Worm (Caenorhabditis elegans): ENCODE measurements around the gene ets-4.
A peak's percentile ranks its signal among the peaks of the same experiment; 100 is the strongest.

The ets-4 gene

DNA sequence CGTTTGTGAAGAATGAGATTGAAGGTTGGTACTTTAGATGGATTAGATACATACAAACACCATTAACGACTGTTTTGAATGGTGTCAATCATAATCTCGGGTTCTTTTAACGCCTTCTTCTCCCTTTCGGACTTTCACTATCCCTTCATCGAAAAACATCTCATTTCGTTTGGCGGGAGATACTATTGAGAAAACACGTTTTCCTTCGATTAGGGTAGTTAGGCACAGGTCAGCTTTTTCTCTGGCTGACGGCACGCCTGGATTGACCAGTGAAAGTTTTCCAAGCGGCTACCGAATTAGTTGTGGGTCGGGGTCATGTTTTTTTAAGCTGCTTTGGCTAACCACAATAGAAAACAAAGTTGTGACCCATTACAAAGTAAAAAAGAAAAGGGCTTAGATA lies 1.3 kb downstream of the ets-4 start:
- TF ChIP-seq ceh-9 (tag; optimal IDR thresholded peaks at IDR 0.05) (no peak), nhr-23 (tag; optimal IDR thresholded peaks at IDR 0.05) (peak; percentile 79), aly-2 (tag; optimal IDR thresholded peaks at IDR 0.05) (no peak), egl-5 (tag; optimal IDR thresholded peaks at IDR 0.05) (no peak), fkh-2 (tag; optimal IDR thresholded peaks at IDR 0.05) (no peak), ztf-4 (tag; optimal IDR thresholded peaks at IDR 0.05) (no peak)

DNA sequence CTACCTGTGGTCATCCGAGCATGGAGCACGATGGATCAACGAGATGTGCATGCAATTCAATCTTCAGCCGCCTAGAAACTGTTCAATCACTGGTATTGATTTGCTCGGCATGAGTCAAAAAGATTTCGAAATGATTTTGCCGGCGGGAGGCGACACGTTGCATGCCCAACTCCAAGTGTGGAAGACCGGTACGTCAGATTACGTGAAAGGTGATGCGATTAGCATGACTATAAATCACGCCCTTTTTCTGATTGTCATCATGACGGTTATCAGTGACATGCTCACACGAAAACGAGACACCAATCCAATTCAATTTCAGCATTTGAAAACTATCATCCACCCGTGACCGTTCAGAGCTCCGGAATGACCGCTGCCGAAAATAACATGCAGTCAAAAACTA lies 2.0 kb downstream of the ets-4 start:
- TF ChIP-seq elt-2 (tag; optimal IDR thresholded peaks at IDR 0.05), result peak; percentile 80
- TF ChIP-seq nhr-43 (tag; optimal IDR thresholded peaks at IDR 0.05; ENCODE audit: poor library complexity, severe bottlenecking), result peak; percentile 5
- TF ChIP-seq pqm-1 (tag; optimal IDR thresholded peaks at IDR 0.05), result peak; percentile 41
- no peak for TF ChIP-seq fkh-2 (tag; optimal IDR thresholded peaks at IDR 0.05)
- TF ChIP-seq skn-1 (tag; optimal IDR thresholded peaks at IDR 0.05), result peak; percentile 82

DNA sequence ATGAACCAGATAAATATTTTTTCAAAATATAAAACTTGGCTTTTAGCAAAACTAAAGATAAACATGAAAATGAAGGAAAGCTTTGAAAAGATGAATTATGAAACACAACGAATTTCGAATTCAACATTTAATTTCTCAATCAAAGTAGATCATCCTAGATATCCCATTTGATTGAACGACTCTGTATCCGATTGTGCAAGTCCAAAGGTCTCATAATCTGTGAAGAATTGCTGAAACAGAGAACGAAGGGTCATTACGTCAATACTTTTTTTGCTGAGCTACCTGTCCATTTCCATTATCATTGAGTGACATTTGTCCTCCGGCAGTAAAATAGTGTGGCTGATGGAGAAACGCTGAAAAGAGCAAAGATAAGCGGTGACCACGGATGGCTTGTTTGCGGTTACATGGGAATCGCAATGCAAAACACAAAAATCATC lies 4.0 kb downstream of the ets-4 start:
- TF ChIP-seq jun-1 (tag; optimal IDR thresholded peaks at IDR 0.05), result peak; percentile 59
- peak; percentile 90 for TF ChIP-seq pqm-1 (tag; optimal IDR thresholded peaks at IDR 0.05)
- TF ChIP-seq mml-1 (tag; optimal IDR thresholded peaks at IDR 0.05), result no peak
- no peak for TF ChIP-seq lin-39 (tag; optimal IDR thresholded peaks at IDR 0.05)
- TF ChIP-seq daf-12 (tag; optimal IDR thresholded peaks at IDR 0.05), result no peak
- peak; percentile 93 for TF ChIP-seq elt-2 (tag; optimal IDR thresholded peaks at IDR 0.05)
- no peak for TF ChIP-seq nhr-23 (tag; optimal IDR thresholded peaks at IDR 0.05)
- TF ChIP-seq hmg-11 (tag; optimal IDR thresholded peaks at IDR 0.05), result no peak
- TF ChIP-seq ama-1 (optimal IDR thresholded peaks at IDR 0.05), result peak; percentile 15
- no peak for TF ChIP-seq nhr-76 (tag; optimal IDR thresholded peaks at IDR 0.05)
- TF ChIP-seq nfya-1 (tag; optimal IDR thresholded peaks at IDR 0.05; ENCODE audit: insufficient read depth), result no peak
- TF ChIP-seq pha-4 (tag; optimal IDR thresholded peaks at IDR 0.05), result peak; percentile 36

DNA sequence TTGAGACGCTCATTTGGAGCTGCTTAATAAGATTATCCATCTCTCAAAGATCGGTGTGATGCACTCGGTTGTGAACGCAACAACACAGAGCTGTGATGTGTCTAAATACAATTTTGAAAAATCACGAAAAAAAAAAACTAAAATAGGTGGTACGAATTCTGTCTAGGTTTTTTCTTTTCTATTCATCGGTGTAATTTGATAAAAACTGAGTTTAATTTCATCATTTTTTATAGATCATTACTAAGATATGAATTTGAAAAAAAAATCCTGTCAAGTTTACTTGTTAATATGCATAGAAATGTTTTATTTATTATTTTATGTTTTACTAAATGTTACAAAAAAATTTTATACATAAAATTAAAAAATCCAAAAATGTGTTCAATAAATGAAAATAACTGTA lies 11.4 kb downstream of the ets-4 start, which contains the start of gene ceh-60:
ceh-60 (minus strand) TSS at position 101 of the 400 bp plus-strand sequence.
- TF ChIP-seq jun-1 (tag; optimal IDR thresholded peaks at IDR 0.05) (no peak), nfya-1 (tag; optimal IDR thresholded peaks at IDR 0.05; ENCODE audit: insufficient read depth) (no peak), daf-12 (tag; optimal IDR thresholded peaks at IDR 0.05) (no peak), nhr-77 (tag; optimal IDR thresholded peaks at IDR 0.05) (no peak), ceh-16 (tag; optimal IDR thresholded peaks at IDR 0.05) (no peak), ZK546.5 (tag; optimal IDR thresholded peaks at IDR 0.05) (no peak), nhr-67 (tag; optimal IDR thresholded peaks at IDR 0.05) (no peak), fkh-10 (GFP tag; optimal IDR thresholded peaks at IDR 0.05) (no peak), ztf-4 (tag; optimal IDR thresholded peaks at IDR 0.05) (no peak), ceh-28 (tag; optimal IDR thresholded peaks at IDR 0.05) (no peak), pha-4 (tag; optimal IDR thresholded peaks at IDR 0.05) (no peak), fkh-2 (tag; optimal IDR thresholded peaks at IDR 0.05) (no peak), R02D3.7 (tag; optimal IDR thresholded peaks at IDR 0.05) (no peak)

DNA sequence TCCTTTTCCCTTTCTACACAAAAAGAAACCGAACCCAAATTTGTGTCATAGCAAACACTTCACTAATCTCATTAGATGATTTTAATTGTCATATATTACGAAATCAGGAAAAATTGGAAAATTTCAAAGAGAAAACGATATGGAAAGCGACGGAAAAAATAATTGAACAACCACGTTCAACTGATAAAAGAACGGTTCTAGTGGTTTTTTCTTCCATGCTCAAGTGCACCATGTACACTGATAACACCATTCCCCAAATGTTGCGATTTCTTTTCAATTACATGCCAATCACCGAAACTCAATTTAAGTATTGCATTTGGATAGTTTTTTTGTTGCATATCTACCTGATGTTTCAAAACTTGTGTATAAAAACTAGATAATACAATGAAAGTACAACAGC lies 11.9 kb downstream of the ets-4 start:
- TF ChIP-seq aly-2 (tag; optimal IDR thresholded peaks at IDR 0.05) (no peak), pha-4 (tag; optimal IDR thresholded peaks at IDR 0.05) (peak; percentile 4), elt-2 (tag; optimal IDR thresholded peaks at IDR 0.05) (peak; percentile 93), pqm-1 (tag; optimal IDR thresholded peaks at IDR 0.05) (peak; percentile 21)

DNA sequence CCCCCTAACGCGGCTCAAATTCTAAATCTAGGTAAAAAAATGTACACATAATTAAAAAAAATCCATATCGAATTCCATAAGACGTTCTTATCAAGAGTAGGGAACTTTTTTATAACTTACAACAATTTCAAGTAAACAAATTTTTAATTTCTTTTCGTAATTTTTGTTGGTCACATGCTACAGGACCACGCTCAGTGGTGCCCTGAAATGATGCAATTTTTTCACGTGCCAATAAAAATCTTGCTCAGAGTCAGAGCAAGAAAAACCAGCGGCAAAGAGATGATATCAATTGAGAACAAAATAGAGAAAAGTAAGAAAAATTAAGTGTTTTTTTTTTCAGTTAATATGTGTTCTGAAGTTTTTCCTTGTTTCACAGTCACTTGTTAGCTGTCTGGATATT lies 13.2 kb downstream of the ets-4 start:
- TF ChIP-seq nfya-1 (tag; optimal IDR thresholded peaks at IDR 0.05; ENCODE audit: insufficient read depth) (peak; percentile 38), ceh-9 (tag; optimal IDR thresholded peaks at IDR 0.05) (no peak)

DNA sequence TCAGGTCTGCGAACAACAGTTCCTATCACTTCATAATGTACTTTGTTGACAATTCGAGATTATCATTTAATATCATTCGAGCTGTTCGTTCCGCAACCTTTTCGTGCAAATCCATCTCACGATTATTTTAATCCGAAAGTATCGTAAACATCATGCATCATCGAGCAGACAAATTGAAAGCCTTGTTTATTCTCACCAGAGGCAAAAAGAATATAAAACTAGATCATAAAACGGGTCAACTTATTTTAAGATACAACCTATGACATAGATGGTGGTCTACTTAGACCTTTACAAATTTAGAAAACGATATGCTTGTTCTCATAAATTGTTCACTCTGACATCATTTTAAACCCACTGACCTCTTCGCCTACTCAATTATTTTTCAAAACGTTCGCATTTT lies 14.4 kb downstream of the ets-4 start:
- peak; percentile 50 for TF ChIP-seq elt-2 (tag; optimal IDR thresholded peaks at IDR 0.05)
- TF ChIP-seq lsy-12 (tag; optimal IDR thresholded peaks at IDR 0.05), result no peak

Data from whole organism, L3 larva.